Worm (Caenorhabditis elegans) whole organism, early embryonic: ENCODE measurements around the gene cah-5.

Source experiments
- B0310.2 ChIP-seq: sonication (generic microtip); optimal IDR thresholded peaks from 2 replicates; lab custom pipeline; 2016; ENCODE audit warnings: mild to moderate bottlenecking, missing genetic modification characterization, missing compliant biosample characterization
- F13C5.2 ChIP-seq: sonication (generic microtip); optimal IDR thresholded peaks from 2 replicates; lab custom pipeline; 2017; ENCODE audit warnings: mild to moderate bottlenecking, missing genetic modification characterization, inconsistent platforms, missing compliant biosample characterization
- aly-1 ChIP-seq: sonication (generic microtip); optimal IDR thresholded peaks from 2 replicates; lab custom pipeline; 2016; ENCODE audit warnings: missing genetic modification characterization, missing compliant biosample characterization
- ama-1 ChIP-seq: fragments of 150-350 bp; optimal IDR thresholded peaks from 2 replicates; lab custom pipeline; 2014
- ceh-13 ChIP-seq: fragments of 200-800 bp; sonication (Bioruptor generic); optimal IDR thresholded peaks from 2 replicates; lab custom pipeline; 2018; ENCODE audit warnings: mild to moderate bottlenecking, missing genetic modification characterization, missing compliant biosample characterization
- ceh-36 ChIP-seq: sonication (generic microtip); optimal IDR thresholded peaks from 2 replicates; lab custom pipeline; 2016; ENCODE audit warnings: missing genetic modification characterization, inconsistent platforms, missing compliant biosample characterization
- ets-7 ChIP-seq: sonication (generic microtip); optimal IDR thresholded peaks from 2 replicates; lab custom pipeline; 2016; ENCODE audit warnings: missing genotype, missing genetic modification characterization, missing compliant biosample characterization
- flt-1 ChIP-seq: fragments of 200-800 bp; sonication (Bioruptor generic); IDR thresholded peaks from 2 replicates; pipeline ENCODE4 v1.3.6; 2022; ENCODE audit warnings: missing genetic modification characterization, missing compliant biosample characterization
- hmbx-1 ChIP-seq: sonication (generic microtip); optimal IDR thresholded peaks from 2 replicates; lab custom pipeline; 2016; ENCODE audit warnings: mild to moderate bottlenecking, missing genetic modification characterization, missing compliant biosample characterization
- hmg-4 ChIP-seq: fragments of 200-800 bp; sonication (Bioruptor generic); optimal IDR thresholded peaks from 2 replicates; lab custom pipeline; 2018; ENCODE audit warnings: mild to moderate bottlenecking, missing genetic modification characterization, missing compliant biosample characterization
- hnd-1 ChIP-seq: sonication (generic microtip); optimal IDR thresholded peaks from 2 replicates; lab custom pipeline; 2016; ENCODE audit warnings: missing genetic modification characterization, missing compliant biosample characterization
- pes-1 ChIP-seq: fragments of 200-800 bp; sonication (Bioruptor generic); IDR thresholded peaks from 2 replicates; pipeline ENCODE4 v1.3.6; 2022; ENCODE audit warnings: missing genetic modification reagents, missing genetic modification characterization, missing compliant biosample characterization
- scrt-1 ChIP-seq: fragments of 200-800 bp; sonication (Bioruptor generic); IDR thresholded peaks from 2 replicates; pipeline ENCODE4 v1.3.6; 2022; ENCODE audit warnings: missing genetic modification characterization, missing compliant biosample characterization
- sea-1 ChIP-seq: fragments of 200-800 bp; sonication (Bioruptor generic); conservative IDR thresholded peaks from 2 replicates; pipeline ENCODE4 v1.3.6; 2022; ENCODE audit warnings: missing genetic modification characterization, missing compliant biosample characterization
- tbx-11 ChIP-seq: fragments of 200-800 bp; sonication (Bioruptor generic); IDR thresholded peaks from 2 replicates; pipeline ENCODE4 v1.3.6; 2022; ENCODE audit warnings: missing genetic modification characterization, missing compliant biosample characterization
- tbx-37 ChIP-seq: fragments of 200-800 bp; sonication (Bioruptor generic); conservative IDR thresholded peaks from 2 replicates; pipeline ENCODE4 v1.3.6; 2022; ENCODE audit warnings: missing genetic modification reagents, missing genetic modification characterization, missing compliant biosample characterization
- tra-4 ChIP-seq: sonication (generic microtip); optimal IDR thresholded peaks from 2 replicates; lab custom pipeline; 2017; ENCODE audit warnings: missing genetic modification characterization, missing compliant biosample characterization

Gene cah-5

ce11 chrX:7019733-7020132 is at the start of gene cah-5:
TSS of gene cah-5 (plus strand) at chrX:7020033.
- TF ChIP-seq F13C5.2 (no peak), hmbx-1 (tag; lab: Kevin White, UChicago) (no peak), tra-4 (tag; lab: Kevin White, UChicago) (no peak), ceh-13 (GFP tag; lab: Kevin White, UChicago) (no peak), ceh-36 (tag; lab: Kevin White, UChicago) (no peak), ama-1 (lab: Kevin White, UChicago) (no peak), sea-1 (no peak), hmg-4 (GFP tag; lab: Kevin White, UChicago) (no peak), hnd-1 (tag; lab: Kevin White, UChicago) (no peak), ets-7 (no peak), scrt-1 (no peak), aly-1 (tag; lab: Kevin White, UChicago) (no peak), flt-1 (GFP tag; lab: Robert Waterston, UW) (no peak)

ce11 chrX:6970134-6970533 is 49.7 kb upstream of the cah-5 start:
- TF ChIP-seq hmbx-1 (tag; lab: Kevin White, UChicago) (no peak), ceh-36 (tag; lab: Kevin White, UChicago) (no peak), sea-1 (no peak), tbx-37 (GFP tag; lab: Robert Waterston, UW) (no peak), pes-1 (no peak), hmg-4 (GFP tag; lab: Kevin White, UChicago) (no peak), ets-7 (no peak), tbx-11 (GFP tag; lab: Robert Waterston, UW) (no peak), aly-1 (tag; lab: Kevin White, UChicago) (no peak), scrt-1 (no peak), flt-1 (GFP tag; lab: Robert Waterston, UW) (no peak), ceh-13 (GFP tag; lab: Kevin White, UChicago) (no peak), tra-4 (tag; lab: Kevin White, UChicago) (no peak), F13C5.2 (no peak), B0310.2 (tag; lab: Kevin White, UChicago) (no peak), hnd-1 (tag; lab: Kevin White, UChicago) (no peak), ama-1 (lab: Kevin White, UChicago) (no peak)

- no peak for TF ChIP-seq ceh-13 (GFP tag; lab: Kevin White, UChicago)
- no peak for TF ChIP-seq ets-7
Measured at ce11 chrX:6971301-6971700, 48.5 kb upstream of the cah-5 start.

ce11 chrX:6988212-6988611 is 31.6 kb upstream of the cah-5 start:
- TF ChIP-seq ceh-13 (GFP tag; lab: Kevin White, UChicago): no peak
- TF ChIP-seq ets-7: no peak
- TF ChIP-seq aly-1 (tag; lab: Kevin White, UChicago): no peak
- TF ChIP-seq B0310.2 (tag; lab: Kevin White, UChicago): no peak
- no peak for TF ChIP-seq hmbx-1 (tag; lab: Kevin White, UChicago)
- no peak for TF ChIP-seq scrt-1
- no peak for TF ChIP-seq ceh-36 (tag; lab: Kevin White, UChicago)
- TF ChIP-seq hnd-1 (tag; lab: Kevin White, UChicago): no peak
- TF ChIP-seq ama-1 (lab: Kevin White, UChicago): no peak
- no peak for TF ChIP-seq pes-1
- no peak for TF ChIP-seq tbx-11 (GFP tag; lab: Robert Waterston, UW)
- TF ChIP-seq hmg-4 (GFP tag; lab: Kevin White, UChicago): no peak
- TF ChIP-seq tra-4 (tag; lab: Kevin White, UChicago): no peak
- no peak for TF ChIP-seq tbx-37 (GFP tag; lab: Robert Waterston, UW)
- no peak for TF ChIP-seq F13C5.2
- TF ChIP-seq sea-1: no peak
- no peak for TF ChIP-seq flt-1 (GFP tag; lab: Robert Waterston, UW)

ce11 chrX:6989342-6989741 is 30.5 kb upstream of the cah-5 start, which contains the start of gene F01E11.18:
TSS of gene F01E11.18 (plus strand) at chrX:6989642.
- TF ChIP-seq ets-7 (no peak), pes-1 (no peak), tra-4 (tag; lab: Kevin White, UChicago) (no peak), F13C5.2 (no peak), tbx-11 (GFP tag; lab: Robert Waterston, UW) (no peak), B0310.2 (tag; lab: Kevin White, UChicago) (no peak), hmbx-1 (tag; lab: Kevin White, UChicago) (no peak), ama-1 (lab: Kevin White, UChicago) (no peak), scrt-1 (no peak)

ce11 chrX:6991427-6991826 is 28.4 kb upstream of the cah-5 start, which contains the start of gene ugt-57:
TSS of gene ugt-57 (plus strand) at chrX:6991727.
- no peak for TF ChIP-seq hnd-1 (tag; lab: Kevin White, UChicago)
- no peak for TF ChIP-seq tra-4 (tag; lab: Kevin White, UChicago)
- no peak for TF ChIP-seq scrt-1
- no peak for TF ChIP-seq F13C5.2
- no peak for TF ChIP-seq tbx-11 (GFP tag; lab: Robert Waterston, UW)
- TF ChIP-seq ceh-13 (GFP tag; lab: Kevin White, UChicago): no peak
- no peak for TF ChIP-seq tbx-37 (GFP tag; lab: Robert Waterston, UW)
- TF ChIP-seq hmg-4 (GFP tag; lab: Kevin White, UChicago): no peak
- TF ChIP-seq sea-1: no peak
- no peak for TF ChIP-seq ama-1 (lab: Kevin White, UChicago)
- TF ChIP-seq ets-7: no peak
- no peak for TF ChIP-seq flt-1 (GFP tag; lab: Robert Waterston, UW)
- TF ChIP-seq hmbx-1 (tag; lab: Kevin White, UChicago): no peak
- no peak for TF ChIP-seq ceh-36 (tag; lab: Kevin White, UChicago)
- no peak for TF ChIP-seq aly-1 (tag; lab: Kevin White, UChicago)
- TF ChIP-seq B0310.2 (tag; lab: Kevin White, UChicago): no peak
- TF ChIP-seq pes-1: no peak

ce11 chrX:6996448-6996847 is 23.4 kb upstream of the cah-5 start, which contains the start of the genes F01E11.20 and tsp-16:
TSS of gene F01E11.20 (minus strand) at chrX:6996548.
TSS of gene tsp-16 (minus strand) at chrX:6996620.
- TF ChIP-seq hnd-1 (tag; lab: Kevin White, UChicago) (no peak), tbx-37 (GFP tag; lab: Robert Waterston, UW) (no peak), scrt-1 (no peak), ets-7 (no peak), hmg-4 (GFP tag; lab: Kevin White, UChicago) (no peak), aly-1 (tag; lab: Kevin White, UChicago) (no peak), hmbx-1 (tag; lab: Kevin White, UChicago) (no peak), ceh-13 (GFP tag; lab: Kevin White, UChicago) (no peak), ceh-36 (tag; lab: Kevin White, UChicago) (no peak), ama-1 (lab: Kevin White, UChicago) (no peak), pes-1 (no peak), F13C5.2 (no peak), B0310.2 (tag; lab: Kevin White, UChicago) (no peak), flt-1 (GFP tag; lab: Robert Waterston, UW) (no peak), sea-1 (no peak)
